Worm (Caenorhabditis elegans): ENCODE measurements around the gene ced-6.

The ced-6 gene

ce11 chrIII:5621236-5621635 is 25.7 kb downstream of the ced-6 start (continued):
- TF ChIP-seq jun-1 (tag; optimal IDR thresholded peaks at IDR 0.05) (peak; percentile 63), unc-62 (GFP tag; optimal IDR thresholded peaks at IDR 0.05) (no peak), tlp-1 (tag; optimal IDR thresholded peaks at IDR 0.05) (no peak), nhr-12 (tag; optimal IDR thresholded peaks at IDR 0.05) (no peak), vab-15 (tag; optimal IDR thresholded peaks at IDR 0.05) (no peak), nhr-90 (tag; optimal IDR thresholded peaks at IDR 0.05; ENCODE audit: poor library complexity) (peak; percentile 2), sox-4 (tag; optimal IDR thresholded peaks at IDR 0.05) (no peak), lin-15B (tag; optimal IDR thresholded peaks at IDR 0.05) (no peak), nhr-11 (tag; optimal IDR thresholded peaks at IDR 0.05) (peak; percentile 30), isw-1 (GFP tag; IDR thresholded peaks at IDR 0.05) (peak; percentile 26; the same call in 1 of the 2 replicates), unc-130 (tag; optimal IDR thresholded peaks at IDR 0.05) (peak; percentile 40), Y116A8C.19 (tag; optimal IDR thresholded peaks at IDR 0.05; ENCODE audit: borderline replicate concordance) (no peak), ceh-63 (GFP tag; optimal IDR thresholded peaks at IDR 0.05) (no peak), sup-37 (GFP tag; optimal IDR thresholded peaks at IDR 0.05) (no peak), pag-3 (tag; optimal IDR thresholded peaks at IDR 0.05; ENCODE audit: borderline replicate concordance, insufficient read depth) (no peak), ztf-4 (tag; optimal IDR thresholded peaks at IDR 0.05) (peak; percentile 33)

- no peak for TF ChIP-seq sox-4 (tag; optimal IDR thresholded peaks at IDR 0.05)
- peak; percentile 0 for TF ChIP-seq nhr-47 (tag; optimal IDR thresholded peaks at IDR 0.05)
- peak; percentile 55 for TF ChIP-seq lin-14 (GFP tag; optimal IDR thresholded peaks at IDR 0.05)
- no peak for TF ChIP-seq Y116A8C.19 (tag; optimal IDR thresholded peaks at IDR 0.05; ENCODE audit: borderline replicate concordance)
- TF ChIP-seq nhr-28 (tag; optimal IDR thresholded peaks at IDR 0.05) = no peak
- TF ChIP-seq mdl-1 (tag; optimal IDR thresholded peaks at IDR 0.05) = no peak
- peak; percentile 10 for TF ChIP-seq mep-1 (tag; optimal IDR thresholded peaks at IDR 0.05)
- TF ChIP-seq dsc-1 (tag; optimal IDR thresholded peaks at IDR 0.05) = no peak
- TF ChIP-seq F16B12.6 (tag; optimal IDR thresholded peaks at IDR 0.05) = no peak
- TF ChIP-seq efl-1 (optimal IDR thresholded peaks at IDR 0.05) = no peak
- TF ChIP-seq efl-1 (GFP tag; optimal IDR thresholded peaks at IDR 0.05 in 1 of 2) = peak in 1 of 2 experiments; percentile 29
- peak; percentile 8 for TF ChIP-seq nhr-71 (tag; optimal IDR thresholded peaks at IDR 0.05)
- TF ChIP-seq ets-5 (GFP tag; IDR thresholded peaks at IDR 0.05) = no peak
- no peak for TF ChIP-seq nhr-77 (tag; optimal IDR thresholded peaks at IDR 0.05)
- no peak for TF ChIP-seq snpc-4 (tag; optimal IDR thresholded peaks at IDR 0.05)
- no peak for TF ChIP-seq hpl-2 (GFP tag; optimal IDR thresholded peaks at IDR 0.05)
- no peak for TF ChIP-seq blmp-1 (tag; optimal IDR thresholded peaks at IDR 0.05)
- no peak for TF ChIP-seq elt-2 (tag; optimal IDR thresholded peaks at IDR 0.05)
- TF ChIP-seq unc-62 (GFP tag; optimal IDR thresholded peaks at IDR 0.05) = no peak
These were observed 26.9 kb downstream of the ced-6 start for ce11 chrIII:5622232-5623009.

- TF ChIP-seq dpl-1 (GFP tag; optimal IDR thresholded peaks at IDR 0.05) (peak in 1 of 3 experiments; percentile 2), mdl-1 (tag; optimal IDR thresholded peaks at IDR 0.05) (peak in 1 of 2 experiments; percentile 34), nhr-71 (tag; optimal IDR thresholded peaks at IDR 0.05) (peak; percentile 24), fkh-10 (GFP tag; optimal IDR thresholded peaks at IDR 0.05) (no peak), unc-86 (tag; optimal IDR thresholded peaks at IDR 0.05) (peak; percentile 10), ceh-82 (tag; optimal IDR thresholded peaks at IDR 0.05) (peak in 1 of 3 experiments; percentile 39), rnt-1 (tag; optimal IDR thresholded peaks at IDR 0.05) (peak; percentile 39), egl-27 (tag; optimal IDR thresholded peaks at IDR 0.05) (no peak), lin-15B (tag; optimal IDR thresholded peaks at IDR 0.05) (no peak), lsy-2 (tag; optimal IDR thresholded peaks at IDR 0.05) (peak in 1 of 2 experiments; percentile 6), efl-1 (optimal IDR thresholded peaks at IDR 0.05) (no peak), efl-1 (GFP tag; optimal IDR thresholded peaks at IDR 0.05 in 1 of 2) (peak in 1 of 2 experiments; percentile 21), nhr-19 (GFP tag; conservative IDR thresholded peaks at IDR 0.05) (0 out of 2 replicates have a peak, but pooled peaks have one; percentile 2), lin-14 (GFP tag; optimal IDR thresholded peaks at IDR 0.05) (peak; percentile 70), vab-15 (tag; optimal IDR thresholded peaks at IDR 0.05) (no peak), snu-23 (GFP tag; optimal IDR thresholded peaks at IDR 0.05) (peak; percentile 4), mep-1 (tag; optimal IDR thresholded peaks at IDR 0.05) (peak; percentile 3), mef-2 (tag; optimal IDR thresholded peaks at IDR 0.05) (peak; percentile 35)
These were observed 27.8 kb downstream of the ced-6 start for ce11 chrIII:5623418-5623817.

Measured in whole organism, L1 larva.